Fruit fly (Drosophila melanogaster) whole organism, embryonic: ENCODE results near the gene plx.

Source experiments
- B-H1 ChIP-seq: fragments of 200-800 bp; sonication (Bioruptor generic); IDR thresholded peaks from 3 replicates; pipeline ENCODE4 v1.3.6; 2022; ENCODE audit warnings: missing biosample characterization, missing genetic modification characterization
- BEAF-32 ChIP-seq: fragments of 200-800 bp; sonication (Bioruptor generic); optimal IDR thresholded peaks from 3 replicates; lab custom pipeline; 2017; ENCODE audit warnings: missing biosample characterization, missing genetic modification characterization, mild to moderate bottlenecking, moderate library complexity, missing genetic modification reagents
- C15 ChIP-seq: fragments of 200-800 bp; sonication (Bioruptor generic); IDR thresholded peaks from 3 replicates; pipeline ENCODE4 v1.3.6; 2022; ENCODE audit warnings: missing biosample characterization, missing genetic modification characterization
- CG10267 ChIP-seq: fragments of 200-800 bp; sonication (Bioruptor generic); optimal IDR thresholded peaks from 2 replicates; lab custom pipeline; 2018; ENCODE audit warnings: missing biosample characterization, mild to moderate bottlenecking, missing genetic modification characterization, moderate library complexity
- CG11085 ChIP-seq: fragments of 200-800 bp; sonication (Bioruptor generic); IDR thresholded peaks from 2 replicates; pipeline ENCODE4 v1.3.6; 2022; ENCODE audit warnings: missing biosample characterization, missing genetic modification characterization
- CG11504 ChIP-seq: fragments of 200-800 bp; sonication (Bioruptor generic); optimal IDR thresholded peaks from 3 replicates; lab custom pipeline; 2019; ENCODE audit warnings: missing biosample characterization, mild to moderate bottlenecking, missing genetic modification characterization, moderate library complexity
- CG12299 ChIP-seq: fragments of 200-800 bp; sonication (Bioruptor generic); optimal IDR thresholded peaks from 2 replicates; lab custom pipeline; 2018; ENCODE audit warnings: missing biosample characterization, mild to moderate bottlenecking, missing genetic modification characterization
- CG13123 ChIP-seq: fragments of 200-800 bp; sonication (Bioruptor generic); optimal IDR thresholded peaks from 2 replicates; lab custom pipeline; 2016; ENCODE audit warnings: missing biosample characterization, missing genetic modification characterization
- CG1647 ChIP-seq: fragments of 200-800 bp; sonication (Bioruptor generic); optimal IDR thresholded peaks from 3 replicates; lab custom pipeline; 2016; ENCODE audit warnings: missing biosample characterization, missing genetic modification characterization
- CG2116 ChIP-seq: fragments of 200-800 bp; sonication (Bioruptor generic); optimal IDR thresholded peaks from 3 replicates; lab custom pipeline; 2018; ENCODE audit warnings: missing biosample characterization, mild to moderate bottlenecking, missing genetic modification characterization
- CG30020 ChIP-seq: fragments of 200-800 bp; optimal IDR thresholded peaks from 2 replicates; lab custom pipeline; 2019; ENCODE audit warnings: missing biosample characterization, mild to moderate bottlenecking, missing genetic modification characterization, moderate library complexity
- CG3847 ChIP-seq: fragments of 200-800 bp; sonication (Bioruptor generic); IDR thresholded peaks from 2 replicates; pipeline ENCODE4 v1.3.6; 2022; ENCODE audit warnings: missing biosample characterization, missing genetic modification characterization
- CG3995 ChIP-seq: fragments of 200-800 bp; sonication (Bioruptor generic); optimal IDR thresholded peaks from 3 replicates; lab custom pipeline; 2016; ENCODE audit warnings: missing biosample characterization, missing genetic modification characterization
- CG4282 ChIP-seq: fragments of 200-800 bp; sonication (Bioruptor generic); optimal IDR thresholded peaks from 2 replicates; lab custom pipeline; 2016; ENCODE audit warnings: missing biosample characterization, missing genetic modification characterization
- CG9727 ChIP-seq: fragments of 200-800 bp; sonication (Bioruptor generic); optimal IDR thresholded peaks from 3 replicates; lab custom pipeline; 2017; ENCODE audit warnings: missing biosample characterization, mild to moderate bottlenecking, missing genetic modification characterization
- Dad ChIP-seq: fragments of 200-800 bp; sonication (Bioruptor generic); optimal IDR thresholded peaks from 3 replicates; lab custom pipeline; 2016; ENCODE audit warnings: missing biosample characterization, missing genetic modification characterization
- Dbx ChIP-seq: fragments of 200-800 bp; sonication (Bioruptor generic); IDR thresholded peaks from 3 replicates; pipeline ENCODE4 v1.3.6; 2022; ENCODE audit warnings: missing biosample characterization, missing genetic modification characterization
- Dll ChIP-seq: fragments of 200-800 bp; sonication (Bioruptor generic); IDR thresholded peaks from 4 replicates; pipeline ENCODE4 v1.3.6; 2022; ENCODE audit warnings: missing biosample characterization, missing genetic modification characterization; ENCODE audit not compliant: partially characterized antibody
- Hand ChIP-seq: fragments of 200-800 bp; sonication (Bioruptor generic); optimal IDR thresholded peaks from 2 replicates; lab custom pipeline; 2017; ENCODE audit warnings: mild to moderate bottlenecking, missing biosample characterization, missing genetic modification reagents, missing genetic modification characterization
- Max ChIP-seq: fragments of 200-800 bp; sonication (Bioruptor generic); optimal IDR thresholded peaks from 2 replicates; lab custom pipeline; 2016; ENCODE audit warnings: missing biosample characterization, mild to moderate bottlenecking, missing genetic modification characterization
- NFAT ChIP-seq: fragments of 200-800 bp; sonication (Bioruptor generic); IDR thresholded peaks from 2 replicates; pipeline ENCODE4 v1.3.6; 2022; ENCODE audit warnings: missing biosample characterization, missing genetic modification characterization
- Neu2 ChIP-seq: fragments of 200-800 bp; sonication (Bioruptor generic); optimal IDR thresholded peaks from 3 replicates; lab custom pipeline; 2016; ENCODE audit warnings: missing biosample characterization, missing genetic modification characterization, borderline replicate concordance
- Six4 ChIP-seq: fragments of 200-800 bp; sonication (Bioruptor generic); optimal IDR thresholded peaks from 2 replicates; lab custom pipeline; 2016; ENCODE audit warnings: missing biosample characterization, missing genetic modification characterization
- Tbp ChIP-seq: fragments of >200 bp; optimal IDR thresholded peaks from 2 replicates; lab custom pipeline; 2018; ENCODE audit warnings: missing biosample characterization, missing genetic modification characterization
- al ChIP-seq: fragments of 200-800 bp; sonication (Bioruptor generic); IDR thresholded peaks from 2 replicates; pipeline ENCODE4 v1.3.6; 2022; ENCODE audit warnings: missing biosample characterization, missing genetic modification characterization
- ap ChIP-seq: fragments of 200-800 bp; sonication (Bioruptor generic); IDR thresholded peaks from 2 replicates; pipeline ENCODE4 v1.3.6; 2022; ENCODE audit warnings: missing biosample characterization, missing genetic modification characterization
- caup ChIP-seq: fragments of 200-800 bp; sonication (Bioruptor generic); optimal IDR thresholded peaks from 3 replicates; lab custom pipeline; 2017; ENCODE audit warnings: missing biosample characterization, mild to moderate bottlenecking, missing genetic modification characterization, moderate library complexity; ENCODE audit not compliant: severe bottlenecking
- chn ChIP-seq: fragments of 200-800 bp; sonication (Bioruptor generic); optimal IDR thresholded peaks from 2 replicates; lab custom pipeline; 2016; ENCODE audit warnings: missing biosample characterization, missing genetic modification characterization
- ci ChIP-seq: fragments of 200-800 bp; sonication (Bioruptor generic); IDR thresholded peaks from 3 replicates; pipeline ENCODE4 v1.3.6; 2022; ENCODE audit warnings: missing biosample characterization, missing genetic modification characterization
- crp ChIP-seq, 2 experiments: fragments of 200-800 bp; sonication (Bioruptor generic); optimal IDR thresholded peaks; 2 replicates in 1 of 2; 3 replicates in 1 of 2; lab custom pipeline; 2017; ENCODE audit warnings: missing biosample characterization in 2 of 2, missing genetic modification characterization in 2 of 2, mild to moderate bottlenecking in 1 of 2, moderate library complexity in 1 of 2
- hbn ChIP-seq: fragments of 200-800 bp; sonication (Bioruptor generic); IDR thresholded peaks from 2 replicates; pipeline ENCODE4 v1.3.6; 2022; ENCODE audit warnings: missing biosample characterization, missing genetic modification characterization; ENCODE audit not compliant: partially characterized antibody
- insv ChIP-seq, 2 experiments: fragments of 200-800 bp; sonication (Bioruptor generic); optimal IDR thresholded peaks; 3 replicates each; lab custom pipeline; 2016 to 2018; ENCODE audit warnings: missing biosample characterization in 2 of 2, missing genetic modification characterization in 2 of 2
- kay ChIP-seq: fragments of 200-800 bp; sonication (Bioruptor generic); optimal IDR thresholded peaks from 2 replicates; lab custom pipeline; 2016; ENCODE audit warnings: missing biosample characterization, missing genetic modification characterization
- lab ChIP-seq: fragments of 200-800 bp; sonication (Bioruptor generic); optimal IDR thresholded peaks from 3 replicates; lab custom pipeline; 2017; ENCODE audit warnings: missing biosample characterization, missing genetic modification characterization, mild to moderate bottlenecking, moderate library complexity, missing genetic modification reagents
- lbe ChIP-seq: fragments of 200-800 bp; sonication (Bioruptor generic); optimal IDR thresholded peaks from 2 replicates; lab custom pipeline; 2016; ENCODE audit warnings: missing biosample characterization, mild to moderate bottlenecking, missing genetic modification characterization
- nerfin-1 ChIP-seq: fragments of 200-800 bp; sonication (Bioruptor generic); optimal IDR thresholded peaks from 3 replicates; lab custom pipeline; 2019; ENCODE audit warnings: missing biosample characterization, mild to moderate bottlenecking, missing genetic modification characterization, moderate library complexity
- onecut ChIP-seq: fragments of 200-800 bp; sonication (Bioruptor generic); IDR thresholded peaks from 2 replicates; pipeline ENCODE4 v1.3.6; 2022; ENCODE audit warnings: missing biosample characterization, missing genetic modification characterization
- pho ChIP-seq: fragments of 200-800 bp; sonication (Bioruptor generic); optimal IDR thresholded peaks from 2 replicates; lab custom pipeline; 2016; ENCODE audit warnings: missing biosample characterization, missing genetic modification characterization
- pnt ChIP-seq: fragments of 200-800 bp; sonication (Bioruptor generic); optimal IDR thresholded peaks from 3 replicates; lab custom pipeline; 2016; ENCODE audit warnings: missing biosample characterization, missing genetic modification characterization
- pzg ChIP-seq: fragments of 200-800 bp; sonication (Bioruptor generic); optimal IDR thresholded peaks from 3 replicates; lab custom pipeline; 2018; ENCODE audit warnings: missing biosample characterization, mild to moderate bottlenecking, missing genetic modification characterization, moderate library complexity
- run ChIP-seq: fragments of 200-800 bp; sonication (Bioruptor generic); optimal IDR thresholded peaks from 3 replicates; lab custom pipeline; 2018; ENCODE audit warnings: missing biosample characterization, mild to moderate bottlenecking, missing genetic modification characterization
- salm ChIP-seq: fragments of 200-800 bp; sonication (Bioruptor generic); optimal IDR thresholded peaks from 2 replicates; lab custom pipeline; 2018; ENCODE audit warnings: missing biosample characterization, mild to moderate bottlenecking, missing genetic modification characterization
- sc ChIP-seq, 3 experiments: fragments of >200 bp in 2 of 3; fragments of 200-800 bp in 1 of 3; sonication (Bioruptor generic) in 1 of 3; optimal IDR thresholded peaks; 2 replicates in 2 of 3; 3 replicates in 1 of 3; lab custom pipeline; 2017; ENCODE audit warnings: mild to moderate bottlenecking in 1 of 3, missing biosample characterization in 1 of 3, missing genetic modification characterization in 1 of 3, missing genetic modification reagents in 1 of 3
- sisA ChIP-seq: fragments of 200-800 bp; sonication (Bioruptor generic); IDR thresholded peaks from 2 replicates; pipeline ENCODE4 v1.3.6; 2022; ENCODE audit warnings: missing biosample characterization, missing genetic modification characterization
- slbo ChIP-seq: fragments of 200-800 bp; sonication (Bioruptor generic); IDR thresholded peaks from 2 replicates; pipeline ENCODE4 v1.3.6; 2022; ENCODE audit warnings: missing biosample characterization, missing genetic modification characterization
- stc ChIP-seq: fragments of 200-800 bp; sonication (Bioruptor generic); IDR thresholded peaks from 2 replicates; pipeline ENCODE4 v1.3.6; 2022; ENCODE audit warnings: missing biosample characterization, missing genetic modification characterization
- tll ChIP-seq, 2 experiments: fragments of 200-800 bp in 1 of 2; fragments of >200 bp in 1 of 2; sonication (Bioruptor generic) in 1 of 2; optimal IDR thresholded peaks; 2 replicates each; lab custom pipeline; 2017 to 2019; ENCODE audit warnings: missing biosample characterization in 2 of 2, missing genetic modification characterization in 2 of 2, mild to moderate bottlenecking in 1 of 2, moderate library complexity in 1 of 2
- zfh2 ChIP-seq: fragments of 200-800 bp; sonication (Bioruptor generic); optimal IDR thresholded peaks from 2 replicates; lab custom pipeline; 2016; ENCODE audit warnings: missing biosample characterization, missing genetic modification characterization

Gene plx

DNA sequence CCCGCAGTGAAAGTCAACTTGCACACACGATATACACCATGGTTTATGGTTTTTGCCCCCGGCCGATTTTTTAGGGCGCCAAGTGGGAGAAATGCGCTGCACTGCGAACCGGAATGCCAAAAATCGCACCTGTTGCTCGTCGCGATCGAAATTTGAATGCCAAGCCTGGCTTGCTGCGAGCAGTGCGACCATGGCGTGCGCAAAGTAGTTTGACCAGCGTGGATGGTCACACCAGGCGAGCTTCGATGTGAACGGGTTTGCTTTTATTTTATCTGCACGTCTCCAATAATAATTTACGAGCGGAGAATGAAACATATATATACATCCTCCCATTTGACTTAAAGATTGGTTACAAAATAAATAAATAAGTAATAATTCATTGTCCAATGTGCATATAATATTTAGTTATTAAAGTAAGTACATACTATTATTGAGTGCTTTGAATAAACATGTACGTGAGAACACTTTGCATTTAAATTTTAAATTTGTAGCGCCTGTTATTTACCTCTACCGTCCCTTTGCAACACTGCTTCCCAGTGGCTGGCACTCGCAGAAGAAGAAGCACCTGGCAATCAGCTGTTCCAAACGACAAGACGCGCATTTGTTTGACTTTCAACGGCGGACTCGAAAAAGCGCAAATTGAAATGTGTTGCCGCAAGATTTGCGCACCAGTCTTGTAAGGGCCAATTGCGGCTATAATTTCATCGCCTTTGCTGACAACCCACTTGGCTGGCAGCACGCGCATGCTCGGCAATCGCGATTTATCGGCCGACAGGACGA is at the start of gene plx, which contains the start of gene Rab23 (continued):
- TF ChIP-seq pnt (GFP tag; lab: Kevin White, UChicago) (no peak), Six4 (GFP tag; lab: Kevin White, UChicago) (no peak), CG3847 (GFP tag; lab: Robert Waterston, UW) (peak; percentile 79), Tbp (GFP tag; lab: Kevin White, UChicago) (no peak), pzg (GFP tag; lab: Kevin White, UChicago) (peak; percentile 93), stc (GFP tag; lab: Robert Waterston, UW) (no peak), CG12299 (tag; lab: Kevin White, UChicago) (peak; percentile 18), crp (GFP tag; optimal IDR thresholded peaks at IDR 0.05; lab: Kevin White, UChicago) (peak; percentile 96 to 99), CG9727 (peak; percentile 4), CG13123 (no peak), lab (GFP tag; lab: Kevin White, UChicago) (no peak), kay (GFP tag; lab: Kevin White, UChicago) (no peak), Hand (GFP tag; lab: Kevin White, UChicago) (no peak), CG10267 (tag; lab: Kevin White, UChicago) (peak; percentile 98), sisA (GFP tag; lab: Robert Waterston, UW) (no peak), CG30020 (peak; percentile 25), al (GFP tag; lab: Robert Waterston, UW) (no peak), B-H1 (no peak), insv (GFP tag; optimal IDR thresholded peaks at IDR 0.05; lab: Kevin White, UChicago) (peak in 1 of 2 experiments; percentile 17), CG1647 (GFP tag; lab: Kevin White, UChicago) (no peak), Max (peak; percentile 36), sc (optimal IDR thresholded peaks at IDR 0.05; lab: Kevin White, UChicago) (no peak), sc (GFP tag; optimal IDR thresholded peaks at IDR 0.05; lab: Kevin White, UChicago) (no peak), ap (GFP tag; lab: Robert Waterston, UW) (no peak), CG2116 (GFP tag; lab: Kevin White, UChicago) (peak; percentile 60), ci (GFP tag; lab: Robert Waterston, UW) (peak; percentile 38; the same call in 2 of the 3 replicates), slbo (GFP tag; lab: Robert Waterston, UW) (0 out of 2 replicates have a peak, but pooled peaks have one; percentile 3), NFAT (GFP tag; lab: Robert Waterston, UW) (0 out of 2 replicates have a peak, but pooled peaks have one; percentile 2), Dbx (GFP tag; lab: Robert Waterston, UW) (no peak), pho (GFP tag; lab: Kevin White, UChicago) (no peak), Dll (GFP tag; lab: Robert Waterston, UW) (0 out of 4 replicates have a peak, but pooled peaks have one; percentile 26), BEAF-32 (GFP tag; lab: Kevin White, UChicago) (peak; percentile 55), CG3995 (GFP tag; lab: Kevin White, UChicago) (no peak), caup (no peak), Dad (GFP tag; lab: Kevin White, UChicago) (peak; percentile 22), zfh2 (GFP tag; lab: Kevin White, UChicago) (peak; percentile 22), nerfin-1 (tag; lab: Kevin White, UChicago) (no peak), hbn (GFP tag; lab: Robert Waterston, UW) (no peak), Neu2 (GFP tag; lab: Kevin White, UChicago) (no peak), run (tag; lab: Kevin White, UChicago) (no peak), CG4282 (no peak), tll (GFP tag; optimal IDR thresholded peaks at IDR 0.05; lab: Kevin White, UChicago) (peak in 1 of 2 experiments; percentile 72), CG11085 (GFP tag; lab: Robert Waterston, UW) (0 out of 2 replicates have a peak, but pooled peaks have one; percentile 21), onecut (GFP tag; lab: Robert Waterston, UW) (no peak), chn (peak; percentile 32), C15 (GFP tag; lab: Robert Waterston, UW) (no peak), CG11504 (peak; percentile 33), lbe (no peak), salm (no peak)
